Worm (Caenorhabditis elegans) whole organism, L2 larva: ENCODE measurements around the gene cut-6.

ENCODE experiments used
- C34F6.9 ChIP-seq: fragments of 150-350 bp; optimal IDR thresholded peaks from 2 replicates; lab custom pipeline; 2014; ENCODE audit warnings: missing biosample characterization, missing genetic modification characterization
- F13H6.1 ChIP-seq: sonication (generic microtip); optimal IDR thresholded peaks from 2 replicates; lab custom pipeline; 2016; ENCODE audit warnings: missing genetic modification characterization, missing compliant biosample characterization
- Y55F3AM.14 ChIP-seq: fragments of 200-800 bp; sonication (Bioruptor generic); optimal IDR thresholded peaks from 2 replicates; lab custom pipeline; 2018; ENCODE audit warnings: mild to moderate bottlenecking, missing genetic modification characterization, missing compliant biosample characterization
- ZK546.5 ChIP-seq: sonication (generic microtip); optimal IDR thresholded peaks from 2 replicates; lab custom pipeline; 2017; ENCODE audit warnings: missing biosample characterization, missing genetic modification characterization
- alr-1 ChIP-seq: fragments of 150-350 bp; optimal IDR thresholded peaks from 2 replicates; lab custom pipeline; 2014; ENCODE audit warnings: missing biosample characterization, missing genetic modification characterization
- aly-2 ChIP-seq: fragments of 150-350 bp; optimal IDR thresholded peaks from 2 replicates; lab custom pipeline; 2014; ENCODE audit warnings: missing biosample characterization, missing genetic modification characterization
- ceh-16 ChIP-seq: fragments of 150-350 bp; optimal IDR thresholded peaks from 2 replicates; lab custom pipeline; 2014; ENCODE audit warnings: missing biosample characterization, missing genetic modification characterization
- crh-2 ChIP-seq: sonication (generic microtip); optimal IDR thresholded peaks from 2 replicates; lab custom pipeline; 2017; ENCODE audit warnings: missing biosample characterization, missing genetic modification characterization
- egl-27 ChIP-seq: sonication (generic microtip); optimal IDR thresholded peaks from 3 replicates; lab custom pipeline; 2017; ENCODE audit warnings: missing biosample characterization, missing genetic modification reagents, missing genetic modification characterization
- elt-1 ChIP-seq: fragments of 150-350 bp; optimal IDR thresholded peaks from 2 replicates; lab custom pipeline; 2014; ENCODE audit warnings: missing biosample characterization, missing genetic modification characterization
- elt-3 ChIP-seq: sonication (generic microtip); optimal IDR thresholded peaks from 2 replicates; lab custom pipeline; 2017; ENCODE audit warnings: missing biosample characterization, missing genetic modification characterization
- fos-1 ChIP-seq: fragments of 150-350 bp; optimal IDR thresholded peaks from 2 replicates; lab custom pipeline; 2014; ENCODE audit warnings: missing biosample characterization, missing genetic modification characterization
- gmeb-1 ChIP-seq: fragments of 150-350 bp; optimal IDR thresholded peaks from 2 replicates; lab custom pipeline; 2014; ENCODE audit warnings: missing biosample characterization, missing genetic modification characterization
- lin-13 ChIP-seq: fragments of 150-350 bp; optimal IDR thresholded peaks from 2 replicates; lab custom pipeline; 2014; ENCODE audit warnings: missing biosample characterization, missing genetic modification reagents, missing genetic modification characterization
- lsy-2 ChIP-seq, 2 experiments: fragments of 150-350 bp in 1 of 2; sonication (generic microtip) in 1 of 2; optimal IDR thresholded peaks; 2 replicates each; lab custom pipeline; 2014 to 2017; ENCODE audit warnings: missing biosample characterization in 2 of 2, missing genetic modification characterization in 2 of 2
- mab-5 ChIP-seq: fragments of 150-350 bp; optimal IDR thresholded peaks from 2 replicates; lab custom pipeline; 2014; ENCODE audit warnings: missing biosample characterization, missing genetic modification characterization
- mbf-1 ChIP-seq: sonication (generic microtip); optimal IDR thresholded peaks from 2 replicates; lab custom pipeline; 2017; ENCODE audit warnings: missing biosample characterization, missing genetic modification characterization
- nhr-11 ChIP-seq: fragments of 150-350 bp; optimal IDR thresholded peaks from 2 replicates; lab custom pipeline; 2014; ENCODE audit warnings: missing biosample characterization, missing genetic modification characterization
- nhr-12 ChIP-seq: fragments of 150-350 bp; optimal IDR thresholded peaks from 2 replicates; lab custom pipeline; 2014; ENCODE audit warnings: missing biosample characterization, missing genetic modification characterization
- nhr-129 ChIP-seq: fragments of 150-350 bp; optimal IDR thresholded peaks from 2 replicates; lab custom pipeline; 2014; ENCODE audit warnings: missing biosample characterization, missing genetic modification characterization
- nhr-21 ChIP-seq: fragments of 150-350 bp; optimal IDR thresholded peaks from 2 replicates; lab custom pipeline; 2014; ENCODE audit warnings: missing biosample characterization, missing genetic modification characterization
- nhr-23 ChIP-seq: fragments of 150-350 bp; optimal IDR thresholded peaks from 2 replicates; lab custom pipeline; 2014; ENCODE audit warnings: missing biosample characterization, missing genetic modification reagents, missing genetic modification characterization
- nhr-25 ChIP-seq: fragments of 150-350 bp; sonication (generic microtip); optimal IDR thresholded peaks from 3 replicates; lab custom pipeline; 2014; ENCODE audit warnings: missing biosample characterization, missing genetic modification characterization
- nhr-6 ChIP-seq: fragments of 150-350 bp; optimal IDR thresholded peaks from 2 replicates; lab custom pipeline; 2014; ENCODE audit warnings: missing biosample characterization, missing genetic modification characterization
- nhr-77 ChIP-seq: fragments of 150-350 bp; optimal IDR thresholded peaks from 2 replicates; lab custom pipeline; 2014; ENCODE audit warnings: missing biosample characterization, missing genetic modification characterization
- peb-1 ChIP-seq: fragments of 150-350 bp; optimal IDR thresholded peaks from 2 replicates; lab custom pipeline; 2014; ENCODE audit warnings: missing biosample characterization, missing genetic modification characterization
- sem-4 ChIP-seq: fragments of 150-350 bp; optimal IDR thresholded peaks from 2 replicates; lab custom pipeline; 2014; ENCODE audit warnings: missing biosample characterization, missing genetic modification reagents, missing genetic modification characterization
- skn-1 ChIP-seq: sonication (generic microtip); optimal IDR thresholded peaks from 2 replicates; lab custom pipeline; 2017; ENCODE audit warnings: missing biosample characterization, missing genetic modification characterization
- sma-3 ChIP-seq: sonication (generic microtip); optimal IDR thresholded peaks from 2 replicates; lab custom pipeline; 2016; ENCODE audit warnings: missing genetic modification reagents, missing genetic modification characterization, missing compliant biosample characterization
- sma-9 ChIP-seq, 2 experiments: fragments of 150-350 bp in 1 of 2; sonication (generic microtip) in 1 of 2; optimal IDR thresholded peaks; 2 replicates each; lab custom pipeline; 2014 to 2016; ENCODE audit warnings: missing genetic modification characterization in 2 of 2, mild to moderate bottlenecking in 1 of 2, missing biosample characterization in 1 of 2, missing compliant biosample characterization in 1 of 2, missing genetic modification reagents in 1 of 2, moderate library complexity in 1 of 2
- unc-39 ChIP-seq: fragments of 150-350 bp; optimal IDR thresholded peaks from 2 replicates; lab custom pipeline; 2014; ENCODE audit warnings: missing biosample characterization, missing genetic modification characterization
- unc-55 ChIP-seq: fragments of 150-350 bp; sonication (generic microtip); optimal IDR thresholded peaks from 3 replicates; lab custom pipeline; 2014; ENCODE audit warnings: missing biosample characterization, missing genetic modification reagents, missing genetic modification characterization
- unc-62 ChIP-seq: fragments of 150-350 bp; optimal IDR thresholded peaks from 2 replicates; lab custom pipeline; 2014; ENCODE audit warnings: missing biosample characterization, missing genetic modification reagents, missing genetic modification characterization
- zag-1 ChIP-seq: fragments of 150-350 bp; optimal IDR thresholded peaks from 2 replicates; lab custom pipeline; 2014; ENCODE audit warnings: missing biosample characterization, missing genetic modification characterization
- ztf-1 ChIP-seq: fragments of 200-800 bp; sonication (Bioruptor generic); conservative IDR thresholded peaks from 2 replicates; pipeline ENCODE4 v1.3.6; 2022; ENCODE audit warnings: missing genetic modification characterization, missing compliant biosample characterization
- ztf-4 ChIP-seq: fragments of 150-350 bp; optimal IDR thresholded peaks from 2 replicates; lab custom pipeline; 2014; ENCODE audit warnings: missing biosample characterization, missing genetic modification characterization

cut-6 gene

ce11 chrIII:10911160-10911559, at the start of gene cut-6:
Gene cut-6 (plus strand): TSS chrIII:10911460.
- no peak for TF ChIP-seq nhr-25 (tag; lab: Kevin White, UChicago)
- no peak for TF ChIP-seq nhr-12
- TF ChIP-seq gmeb-1 = no peak
- TF ChIP-seq C34F6.9 (tag; lab: Kevin White, UChicago) = no peak
- TF ChIP-seq nhr-6 (tag; lab: Kevin White, UChicago) = no peak
- TF ChIP-seq nhr-23 = no peak
- TF ChIP-seq skn-1 (tag; lab: Kevin White, UChicago) = no peak
- TF ChIP-seq mab-5 = no peak
- no peak for TF ChIP-seq F13H6.1
- TF ChIP-seq ZK546.5 = no peak
- no peak for TF ChIP-seq peb-1 (tag; lab: Kevin White, UChicago)
- no peak for TF ChIP-seq lin-13 (GFP tag; lab: Kevin White, UChicago)
- no peak for TF ChIP-seq sma-3 (GFP tag; lab: Kevin White, UChicago)
- no peak for TF ChIP-seq nhr-21
- no peak for TF ChIP-seq unc-39 (tag; lab: Kevin White, UChicago)
- TF ChIP-seq ztf-1 (GFP tag; lab: Robert Waterston, UW) = no peak
- TF ChIP-seq unc-62 (GFP tag; lab: Kevin White, UChicago) = no peak
- TF ChIP-seq mbf-1 = no peak

ce11 chrIII:10867086-10867485, 44.2 kb upstream of the cut-6 start:
- TF ChIP-seq sma-9 (GFP tag; optimal IDR thresholded peaks at IDR 0.05; lab: Kevin White, UChicago) (no peak), sma-9 (tag; optimal IDR thresholded peaks at IDR 0.05; lab: Kevin White, UChicago) (no peak), ceh-16 (no peak)
- TF ChIP-seq, all 48 proteins: peak for 0

ce11 chrIII:10868653-10869392, 42.4 kb upstream of the cut-6 start, which contains the start of the genes cey-4 and vps-50:
Gene cey-4 (minus strand): TSS chrIII:10868703.
Gene vps-50 (plus strand): TSS chrIII:10869193.
- TF ChIP-seq elt-3 = no peak
- no peak for TF ChIP-seq nhr-11 (tag; lab: Kevin White, UChicago)
- TF ChIP-seq zag-1 (tag; lab: Kevin White, UChicago) = peak; percentile 7
- TF ChIP-seq nhr-77 (tag; lab: Kevin White, UChicago) = no peak
- TF ChIP-seq gmeb-1 = no peak
- no peak for TF ChIP-seq fos-1 (tag; lab: Kevin White, UChicago)
- peak in 1 of 2 experiments; percentile 56 for TF ChIP-seq lsy-2 (tag; optimal IDR thresholded peaks at IDR 0.05; lab: Kevin White, UChicago)
- TF ChIP-seq nhr-21 = no peak
- TF ChIP-seq unc-55 (GFP tag; lab: Kevin White, UChicago) = peak; percentile 81
- no peak for TF ChIP-seq peb-1 (tag; lab: Kevin White, UChicago)
- TF ChIP-seq nhr-129 (tag; lab: Kevin White, UChicago) = peak; percentile 71
- TF ChIP-seq F13H6.1 = no peak
- peak; percentile 50 for TF ChIP-seq C34F6.9 (tag; lab: Kevin White, UChicago)

ce11 chrIII:10869595-10869994, 41.7 kb upstream of the cut-6 start:
- TF ChIP-seq elt-3 = no peak
- TF ChIP-seq nhr-129 (tag; lab: Kevin White, UChicago) = no peak
- no peak for TF ChIP-seq sma-3 (GFP tag; lab: Kevin White, UChicago)
- no peak for TF ChIP-seq Y55F3AM.14
- TF ChIP-seq peb-1 (tag; lab: Kevin White, UChicago) = no peak
- TF ChIP-seq alr-1 (tag; lab: Kevin White, UChicago) = no peak
- no peak for TF ChIP-seq egl-27
- TF ChIP-seq nhr-25 (tag; lab: Kevin White, UChicago) = no peak
- no peak for TF ChIP-seq unc-55 (GFP tag; lab: Kevin White, UChicago)
- TF ChIP-seq unc-39 (tag; lab: Kevin White, UChicago) = no peak
- TF ChIP-seq gmeb-1 = no peak
- no peak for TF ChIP-seq nhr-23
- TF ChIP-seq sem-4 = no peak
- no peak for TF ChIP-seq F13H6.1
- TF ChIP-seq ztf-1 (GFP tag; lab: Robert Waterston, UW) = no peak
- TF ChIP-seq aly-2 (tag; lab: Kevin White, UChicago) = no peak
- no peak for TF ChIP-seq crh-2
- TF ChIP-seq elt-1 (tag; lab: Kevin White, UChicago) = no peak
- TF ChIP-seq ztf-4 (tag; lab: Kevin White, UChicago) = no peak
